Worm (Caenorhabditis elegans) whole organism, L1 larva: ENCODE results near the gene ral-1.
A peak's percentile ranks its signal among the peaks of the same experiment; 100 is the strongest.
"Not testable (repeated sequence)": the region's sequence is repeated elsewhere in the genome, so short reads cannot be mapped to it uniquely, and the experiment has no call there.

ENCODE experiments used
- C34B4.2 ChIP-seq: sonication (generic microtip); optimal IDR thresholded peaks from 2 replicates; lab custom pipeline; 2017; ENCODE audit warnings: mild to moderate bottlenecking, missing genetic modification characterization, missing compliant biosample characterization
- F16B12.6 ChIP-seq: fragments of 150-350 bp; optimal IDR thresholded peaks from 2 replicates; lab custom pipeline; 2014; ENCODE audit warnings: missing biosample characterization, missing genetic modification characterization
- blmp-1 ChIP-seq: fragments of 150-350 bp; optimal IDR thresholded peaks from 2 replicates; lab custom pipeline; 2014; ENCODE audit warnings: missing biosample characterization, missing genetic modification characterization
- ceh-8 ChIP-seq: fragments of 200-800 bp; sonication (Bioruptor generic); optimal IDR thresholded peaks from 2 replicates; lab custom pipeline; 2018; ENCODE audit warnings: mild to moderate bottlenecking, missing genetic modification characterization, moderate library complexity, missing compliant biosample characterization
- dsc-1 ChIP-seq: sonication (generic microtip); optimal IDR thresholded peaks from 2 replicates; lab custom pipeline; 2016; ENCODE audit warnings: mild to moderate bottlenecking, missing genetic modification characterization, missing compliant biosample characterization
- efl-1 ChIP-seq, 4 experiments: fragments of 150-350 bp; optimal IDR thresholded peaks in 3 of 4; peaks in 1 of 4; 1 replicate in 1 of 4; 2 replicates in 3 of 4; lab custom pipeline; 2014; ENCODE audit warnings: missing biosample characterization in 2 of 4, missing genetic modification characterization in 2 of 4, missing genetic modification reagents in 2 of 4
- elt-2 ChIP-seq: sonication (generic microtip); optimal IDR thresholded peaks from 2 replicates; lab custom pipeline; 2016; ENCODE audit warnings: missing genetic modification characterization, mild to moderate bottlenecking, inconsistent platforms, missing compliant biosample characterization, missing genetic modification reagents
- elt-3 ChIP-seq, 6 experiments: fragments of 150-350 bp in 1 of 6; sonication (generic microtip); optimal IDR thresholded peaks; 2 replicates each; lab custom pipeline; 2017 to 2018; ENCODE audit warnings: missing biosample characterization in 6 of 6, missing genetic modification characterization in 6 of 6, inconsistent platforms in 1 of 6
- ets-5 ChIP-seq: fragments of 200-800 bp; sonication (Bioruptor generic); IDR thresholded peaks from 2 replicates; pipeline ENCODE4 v1.3.6; 2022; ENCODE audit warnings: missing genetic modification characterization, missing compliant biosample characterization
- fkh-4 ChIP-seq: sonication (generic microtip); optimal IDR thresholded peaks from 2 replicates; lab custom pipeline; 2016; ENCODE audit warnings: missing compliant biosample characterization, missing genetic modification characterization, borderline replicate concordance
- hlh-17 ChIP-seq: fragments of 200-800 bp; sonication (Bioruptor generic); optimal IDR thresholded peaks from 2 replicates; lab custom pipeline; 2018; ENCODE audit warnings: missing genetic modification characterization, mild to moderate bottlenecking, missing compliant biosample characterization, moderate library complexity, borderline replicate concordance
- irx-1 ChIP-seq: sonication (generic microtip); optimal IDR thresholded peaks from 2 replicates; lab custom pipeline; 2016; ENCODE audit warnings: missing genetic modification characterization, missing compliant biosample characterization
- isw-1 ChIP-seq: fragments of 200-800 bp; sonication (Bioruptor generic); IDR thresholded peaks from 2 replicates; pipeline ENCODE4 v1.3.6; 2022; ENCODE audit warnings: missing genetic modification characterization, missing compliant biosample characterization
- jun-1 ChIP-seq: fragments of 150-350 bp; optimal IDR thresholded peaks from 2 replicates; lab custom pipeline; 2014; ENCODE audit warnings: missing biosample characterization, missing genetic modification reagents, missing genetic modification characterization
- lin-13 ChIP-seq: fragments of 150-350 bp; optimal IDR thresholded peaks from 2 replicates; lab custom pipeline; 2014; ENCODE audit warnings: missing biosample characterization, missing genetic modification reagents, missing genetic modification characterization
- lin-14 ChIP-seq: fragments of 200-800 bp; sonication (Bioruptor generic); optimal IDR thresholded peaks from 2 replicates; lab custom pipeline; 2018; ENCODE audit warnings: mild to moderate bottlenecking, missing genetic modification characterization, moderate library complexity, missing compliant biosample characterization
- lin-39 ChIP-seq: fragments of 150-350 bp; optimal IDR thresholded peaks from 2 replicates; lab custom pipeline; 2014; ENCODE audit warnings: missing biosample characterization, missing genetic modification reagents, missing genetic modification characterization
- mab-9 ChIP-seq: fragments of 200-800 bp; sonication (Bioruptor generic); IDR thresholded peaks from 2 replicates; pipeline ENCODE4 v1.3.6; 2022; ENCODE audit warnings: missing genetic modification reagents, missing genetic modification characterization, missing compliant biosample characterization
- mep-1 ChIP-seq: fragments of 150-350 bp; optimal IDR thresholded peaks from 2 replicates; lab custom pipeline; 2014; ENCODE audit warnings: missing biosample characterization, missing genetic modification characterization
- nhr-12 ChIP-seq: sonication (generic microtip); optimal IDR thresholded peaks from 2 replicates; lab custom pipeline; 2017; ENCODE audit warnings: missing biosample characterization, missing genetic modification characterization
- nhr-19 ChIP-seq: fragments of 200-800 bp; sonication (Bioruptor generic); conservative IDR thresholded peaks from 2 replicates; pipeline ENCODE4 v1.3.6; 2022; ENCODE audit warnings: missing genetic modification characterization, missing compliant biosample characterization
- nhr-85 ChIP-seq: sonication (generic microtip); peaks from one replicate; lab custom pipeline; 2016; ENCODE audit warnings: missing genetic modification characterization, inconsistent platforms, missing compliant biosample characterization
- nhr-90 ChIP-seq: sonication (generic microtip); optimal IDR thresholded peaks from 2 replicates; lab custom pipeline; 2016; ENCODE audit warnings: mild to moderate bottlenecking, missing genetic modification characterization, missing compliant biosample characterization; ENCODE audit not compliant: poor library complexity
- pag-3 ChIP-seq: sonication (generic microtip); optimal IDR thresholded peaks from 2 replicates; lab custom pipeline; 2017; ENCODE audit warnings: missing genetic modification characterization, mild to moderate bottlenecking, missing compliant biosample characterization, antibody characterized with exemption, borderline replicate concordance; ENCODE audit not compliant: insufficient read depth
- sox-4 ChIP-seq: sonication (generic microtip); optimal IDR thresholded peaks from 2 replicates; lab custom pipeline; 2016; ENCODE audit warnings: missing genetic modification characterization, missing compliant biosample characterization
- sptf-1 ChIP-seq: fragments of 150-350 bp; optimal IDR thresholded peaks from 2 replicates; lab custom pipeline; 2014; ENCODE audit warnings: missing biosample characterization, missing genetic modification characterization
- tbx-2 ChIP-seq: sonication (generic microtip); optimal IDR thresholded peaks from 2 replicates; lab custom pipeline; 2016; ENCODE audit warnings: missing genetic modification characterization, missing compliant biosample characterization
- unc-86 ChIP-seq: sonication (generic microtip); optimal IDR thresholded peaks from 2 replicates; lab custom pipeline; 2016; ENCODE audit warnings: missing genetic modification characterization, missing compliant biosample characterization
- unc-98 ChIP-seq: fragments of 200-800 bp; sonication (Bioruptor generic); IDR thresholded peaks from 2 replicates; pipeline ENCODE4 v1.3.6; 2022; ENCODE audit warnings: missing genetic modification characterization, missing compliant biosample characterization

The ral-1 gene

DNA sequence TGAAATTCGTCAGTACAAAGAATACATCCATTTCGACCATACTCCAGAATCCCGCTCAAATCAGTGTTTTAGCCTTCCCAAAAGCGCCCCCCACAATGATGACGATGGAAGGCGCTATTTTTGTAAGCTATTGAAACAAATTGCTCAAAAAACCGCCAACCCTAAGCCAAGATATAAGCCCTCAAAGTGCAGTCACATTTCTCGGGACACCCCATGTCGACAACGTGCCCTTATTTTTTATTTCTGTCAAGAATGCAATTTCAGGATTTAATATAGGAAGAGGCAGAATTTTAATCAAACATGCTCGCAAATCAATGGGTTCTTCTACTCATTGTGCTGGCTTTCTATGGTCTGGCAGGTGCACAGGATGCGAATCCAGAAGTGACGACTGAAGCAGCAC, 21.6 kb downstream of the ral-1 start, which contains the start of gene Y53G8AR.1:
Y53G8AR.1 (plus strand) TSS at position 301 of the 400 bp plus-strand sequence.
- not testable (repeated sequence) for TF ChIP-seq nhr-19 (GFP tag; lab: Robert Waterston, UW); lin-13; nhr-90

- TF ChIP-seq lin-14 (GFP tag; lab: Kevin White, UChicago) (peak; percentile 80), pag-3 (peak; percentile 21), nhr-85 (tag; lab: Kevin White, UChicago) (peak; percentile 27), elt-3 (tag; optimal IDR thresholded peaks at IDR 0.05; lab: Kevin White, UChicago) (peak; percentile 53 to 97 (median 82)), blmp-1 (tag; lab: Kevin White, UChicago) (peak; percentile 97), nhr-12 (tag; lab: Kevin White, UChicago) (no peak)
Measured at ce11 chrIII:3339317-3340016, 28.4 kb downstream of the ral-1 start.

DNA sequence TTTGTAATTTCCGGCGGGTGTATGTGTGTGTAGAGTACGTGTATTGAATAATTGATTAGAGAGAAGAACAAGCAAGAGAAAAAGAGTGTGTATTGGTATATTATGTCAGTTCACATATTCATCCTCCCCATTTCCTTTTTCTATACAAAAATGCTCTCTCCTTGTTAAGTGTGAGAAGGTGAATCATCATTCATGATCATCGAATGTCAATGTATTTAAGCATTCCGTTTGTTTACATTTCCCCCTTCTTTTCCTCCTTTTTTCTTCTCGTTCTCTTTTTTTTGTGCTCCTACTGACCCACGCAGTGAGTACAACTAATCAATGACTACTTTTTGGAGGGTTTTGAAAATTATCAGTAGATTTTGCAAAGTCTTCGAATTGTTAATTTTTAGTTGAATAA, 32.4 kb downstream of the ral-1 start:
- TF ChIP-seq fkh-4 (tag; lab: Kevin White, UChicago) (peak; percentile 43), dsc-1 (tag; lab: Kevin White, UChicago) (peak; percentile 85), tbx-2 (tag; lab: Kevin White, UChicago) (no peak), sptf-1 (tag; lab: Kevin White, UChicago) (no peak), nhr-19 (GFP tag; lab: Robert Waterston, UW) (no peak), nhr-85 (tag; lab: Kevin White, UChicago) (peak; percentile 47)

DNA sequence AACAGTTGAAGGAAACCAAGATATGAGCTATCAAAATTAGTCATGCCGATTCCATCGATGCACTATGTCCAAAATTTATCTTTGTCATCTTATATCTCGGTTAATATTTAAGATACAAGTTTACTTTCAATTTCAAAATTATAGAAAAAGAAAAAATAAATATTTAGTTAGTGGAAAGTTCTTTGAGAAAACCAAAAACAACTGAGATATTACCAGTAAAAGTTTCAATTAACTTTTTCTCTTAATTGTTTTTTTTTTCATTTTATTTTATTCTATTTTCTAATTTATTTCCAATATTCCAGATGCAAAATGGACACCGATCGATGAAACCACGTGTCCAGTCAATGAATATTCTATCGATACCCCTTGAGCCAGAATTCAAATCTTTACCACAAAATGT, 33.5 kb downstream of the ral-1 start, which contains the start of gene gei-1:
gei-1 (plus strand) TSS at position 301 of the 400 bp plus-strand sequence.
- no peak for TF ChIP-seq nhr-19 (GFP tag; lab: Robert Waterston, UW)
- no peak for TF ChIP-seq ets-5 (GFP tag; lab: Robert Waterston, UW)
- no peak for TF ChIP-seq elt-3 (tag; optimal IDR thresholded peaks at IDR 0.05; lab: Kevin White, UChicago)
- TF ChIP-seq F16B12.6 (tag; lab: Kevin White, UChicago) = no peak
- TF ChIP-seq lin-39 = no peak
- no peak for TF ChIP-seq elt-2
- TF ChIP-seq mep-1 = no peak
- no peak for TF ChIP-seq hlh-17 (GFP tag; lab: Kevin White, UChicago)
- no peak for TF ChIP-seq mab-9 (GFP tag; lab: Robert Waterston, UW)
- TF ChIP-seq irx-1 = no peak
- no peak for TF ChIP-seq C34B4.2 (tag; lab: Kevin White, UChicago)
- TF ChIP-seq ceh-8 (GFP tag; lab: Kevin White, UChicago) = no peak
- no peak for TF ChIP-seq efl-1 (optimal IDR thresholded peaks at IDR 0.05; lab: Kevin White, UChicago)
- TF ChIP-seq efl-1 (GFP tag; optimal IDR thresholded peaks at IDR 0.05 in 1 of 2; lab: Kevin White, UChicago) = no peak
- TF ChIP-seq isw-1 (GFP tag; lab: Robert Waterston, UW) = no peak
- TF ChIP-seq fkh-4 (tag; lab: Kevin White, UChicago) = no peak
- TF ChIP-seq nhr-85 (tag; lab: Kevin White, UChicago) = no peak

- no peak for TF ChIP-seq unc-98 (GFP tag; lab: Robert Waterston, UW)
- TF ChIP-seq jun-1 (tag; lab: Kevin White, UChicago) = no peak
- TF ChIP-seq efl-1 (optimal IDR thresholded peaks at IDR 0.05; lab: Kevin White, UChicago) = no peak
- peak in 1 of 2 experiments; percentile 83 for TF ChIP-seq efl-1 (GFP tag; optimal IDR thresholded peaks at IDR 0.05 in 1 of 2; lab: Kevin White, UChicago)
- no peak for TF ChIP-seq sox-4 (tag; lab: Kevin White, UChicago)
- peak; percentile 69 for TF ChIP-seq blmp-1 (tag; lab: Kevin White, UChicago)
- peak; percentile 34 for TF ChIP-seq lin-14 (GFP tag; lab: Kevin White, UChicago)
- TF ChIP-seq nhr-85 (tag; lab: Kevin White, UChicago) = peak; percentile 51
Measured at ce11 chrIII:3345835-3346234, 34.7 kb downstream of the ral-1 start.

ce11 chrIII:3346665-3347064, 35.6 kb downstream of the ral-1 start:
- TF ChIP-seq mab-9 (GFP tag; lab: Robert Waterston, UW) = no peak
- TF ChIP-seq unc-86 (tag; lab: Kevin White, UChicago) = no peak
